Worm (Caenorhabditis elegans) whole organism, L3 larva: ENCODE measurements around the gene srr-10.

ENCODE experiments used
- aly-2 ChIP-seq: fragments of 150-350 bp; optimal IDR thresholded peaks from 2 replicates; lab custom pipeline; 2014; ENCODE audit warnings: missing biosample characterization, missing genetic modification characterization
- ceh-28 ChIP-seq: fragments of 150-350 bp; optimal IDR thresholded peaks from 2 replicates; lab custom pipeline; 2014; ENCODE audit warnings: missing biosample characterization, missing genetic modification reagents, missing genetic modification characterization
- egl-27 ChIP-seq: sonication (generic microtip); optimal IDR thresholded peaks from 4 replicates; lab custom pipeline; 2017; ENCODE audit warnings: missing biosample characterization, missing genetic modification reagents, missing genetic modification characterization
- elt-1 ChIP-seq: fragments of 150-350 bp; optimal IDR thresholded peaks from 2 replicates; lab custom pipeline; 2014; ENCODE audit warnings: missing biosample characterization, missing genetic modification characterization
- elt-2 ChIP-seq: sonication (generic microtip); optimal IDR thresholded peaks from 2 replicates; lab custom pipeline; 2016; ENCODE audit warnings: missing genetic modification reagents, mild to moderate bottlenecking, missing genetic modification characterization, missing compliant biosample characterization
- lin-15B ChIP-seq: fragments of 150-350 bp; optimal IDR thresholded peaks from 2 replicates; lab custom pipeline; 2014; ENCODE audit warnings: missing biosample characterization, missing genetic modification characterization
- nfya-1 ChIP-seq: sonication (generic microtip); optimal IDR thresholded peaks from 2 replicates; lab custom pipeline; 2017; ENCODE audit warnings: missing genetic modification characterization, mild to moderate bottlenecking, missing compliant biosample characterization, antibody characterized with exemption, moderate library complexity; ENCODE audit not compliant: insufficient read depth
- nhr-11 ChIP-seq: fragments of 150-350 bp; optimal IDR thresholded peaks from 2 replicates; lab custom pipeline; 2014; ENCODE audit warnings: missing biosample characterization, missing genetic modification characterization
- nhr-77 ChIP-seq: fragments of 150-350 bp; optimal IDR thresholded peaks from 2 replicates; lab custom pipeline; 2014; ENCODE audit warnings: missing biosample characterization, missing genetic modification characterization

ce11 chrV:7739949-7740348 is 4.5 kb downstream of the srr-10 start:
- TF ChIP-seq lin-15B (tag; lab: Kevin White, UChicago) (no peak), nhr-11 (tag; lab: Kevin White, UChicago) (no peak), ceh-28 (tag; lab: Kevin White, UChicago) (no peak), egl-27 (tag; lab: Kevin White, UChicago) (no peak), aly-2 (no peak), elt-1 (no peak), elt-2 (no peak), nfya-1 (tag; lab: Kevin White, UChicago) (no peak), nhr-77 (tag; lab: Kevin White, UChicago) (no peak)
